Worm (Caenorhabditis elegans): ENCODE results near the gene F36H5.8.

F36H5.8 gene

ce11 chrII:1757033-1757432 lies 6.5 kb upstream of the F36H5.8 start, which contains the start of gene F36H5.10:
F36H5.10 (plus strand) TSS chrII:1757333.
- TF ChIP-seq unc-55 (GFP tag; optimal IDR thresholded peaks at IDR 0.05) (no peak), nhr-6 (tag; optimal IDR thresholded peaks at IDR 0.05) (no peak), skn-1 (tag; optimal IDR thresholded peaks at IDR 0.05) (no peak), lin-39 (tag; optimal IDR thresholded peaks at IDR 0.05) (no peak), Y55F3AM.14 (GFP tag; optimal IDR thresholded peaks at IDR 0.05) (no peak), nhr-10 (tag; optimal IDR thresholded peaks at IDR 0.05) (no peak), mbf-1 (tag; optimal IDR thresholded peaks at IDR 0.05) (no peak), nhr-129 (tag; optimal IDR thresholded peaks at IDR 0.05) (no peak), nhr-25 (tag; optimal IDR thresholded peaks at IDR 0.05) (no peak), F13H6.1 (tag; optimal IDR thresholded peaks at IDR 0.05) (no peak), nhr-237 (tag; optimal IDR thresholded peaks at IDR 0.05) (no peak), sma-9 (GFP tag; optimal IDR thresholded peaks at IDR 0.05) (no peak), sma-9 (tag; optimal IDR thresholded peaks at IDR 0.05) (no peak), R02D3.7 (tag; optimal IDR thresholded peaks at IDR 0.05) (no peak), ztf-11 (tag; optimal IDR thresholded peaks at IDR 0.05) (no peak)

DNA sequence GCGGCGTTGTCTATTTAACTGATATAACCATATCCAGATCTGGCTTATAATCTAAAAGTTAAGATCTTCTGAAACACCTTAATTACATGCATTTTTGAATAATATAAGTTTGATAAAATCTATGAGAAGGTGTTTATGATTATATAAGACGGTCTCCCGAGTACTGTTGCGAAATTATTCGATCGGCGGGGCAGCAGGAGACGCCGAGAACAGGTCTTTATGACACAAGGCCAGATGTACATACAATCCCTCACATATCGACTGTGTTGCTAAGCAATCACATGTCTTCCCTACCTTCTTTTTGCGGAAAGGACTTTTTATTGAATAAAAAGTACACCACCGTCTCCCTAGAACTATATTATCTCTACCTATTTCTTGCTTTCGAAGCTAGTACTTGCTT lies 6.1 kb upstream of the F36H5.8 start, which contains the start of gene fbxb-53:
fbxb-53 (plus strand) TSS at position 301 of the 400 bp plus-strand sequence.
- no peak for TF ChIP-seq ztf-4 (tag; optimal IDR thresholded peaks at IDR 0.05)
- TF ChIP-seq alr-1 (tag; optimal IDR thresholded peaks at IDR 0.05), result no peak
- TF ChIP-seq nhr-21 (tag; optimal IDR thresholded peaks at IDR 0.05), result no peak
- no peak for TF ChIP-seq mbf-1 (tag; optimal IDR thresholded peaks at IDR 0.05)
- TF ChIP-seq elt-3 (tag; optimal IDR thresholded peaks at IDR 0.05), result no peak
- TF ChIP-seq unc-62 (GFP tag; optimal IDR thresholded peaks at IDR 0.05), result no peak
- no peak for TF ChIP-seq mdl-1 (tag; optimal IDR thresholded peaks at IDR 0.05)
- TF ChIP-seq skn-1 (tag; optimal IDR thresholded peaks at IDR 0.05), result no peak
- TF ChIP-seq lin-13 (GFP tag; optimal IDR thresholded peaks at IDR 0.05), result no peak
- no peak for TF ChIP-seq fos-1 (tag; optimal IDR thresholded peaks at IDR 0.05)

DNA sequence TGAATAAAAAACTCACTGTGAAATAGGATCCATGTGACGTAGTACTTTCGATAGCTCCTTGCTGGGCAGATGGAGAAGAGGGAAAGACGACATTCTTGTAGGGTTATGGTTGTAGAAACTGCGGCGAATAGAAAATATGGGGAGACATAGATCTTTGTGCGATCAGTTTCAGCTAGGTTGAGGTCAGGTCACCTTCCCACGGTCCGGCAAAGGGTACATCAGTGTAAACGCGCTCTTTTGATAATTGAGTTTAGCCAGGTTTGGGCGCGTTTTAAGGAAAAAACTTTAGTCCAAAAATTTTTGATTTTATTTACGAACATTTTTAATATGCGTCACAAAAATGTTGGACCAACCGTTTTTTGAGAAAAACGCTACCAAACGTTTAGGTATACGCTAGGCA lies 5.6 kb upstream of the F36H5.8 start, which contains the start of gene F36H5.17:
F36H5.17 (minus strand) TSS at position 101 of the 400 bp plus-strand sequence.
- no peak for TF ChIP-seq nhr-10 (tag; optimal IDR thresholded peaks at IDR 0.05)
- TF ChIP-seq zag-1 (tag; optimal IDR thresholded peaks at IDR 0.05), result no peak
- no peak for TF ChIP-seq blmp-1 (tag; optimal IDR thresholded peaks at IDR 0.05; ENCODE audit: insufficient read depth)
- no peak for TF ChIP-seq unc-62 (GFP tag; optimal IDR thresholded peaks at IDR 0.05)
- TF ChIP-seq ZK546.5 (tag; optimal IDR thresholded peaks at IDR 0.05), result no peak
- TF ChIP-seq skn-1 (tag; optimal IDR thresholded peaks at IDR 0.05), result no peak
- no peak for TF ChIP-seq R02D3.7 (tag; optimal IDR thresholded peaks at IDR 0.05)
- TF ChIP-seq mbf-1 (tag; optimal IDR thresholded peaks at IDR 0.05), result no peak
- no peak for TF ChIP-seq unc-39 (tag; optimal IDR thresholded peaks at IDR 0.05)
- TF ChIP-seq ztf-1 (GFP tag; conservative IDR thresholded peaks at IDR 0.05), result no peak
- TF ChIP-seq nhr-77 (tag; optimal IDR thresholded peaks at IDR 0.05), result no peak
- no peak for TF ChIP-seq ceh-16 (tag; optimal IDR thresholded peaks at IDR 0.05)
- TF ChIP-seq nhr-6 (tag; optimal IDR thresholded peaks at IDR 0.05), result no peak
- no peak for TF ChIP-seq nhr-11 (tag; optimal IDR thresholded peaks at IDR 0.05)
- TF ChIP-seq elt-1 (tag; optimal IDR thresholded peaks at IDR 0.05), result no peak
- TF ChIP-seq ztf-4 (tag; optimal IDR thresholded peaks at IDR 0.05), result no peak
- TF ChIP-seq aly-2 (tag; optimal IDR thresholded peaks at IDR 0.05), result no peak
- no peak for TF ChIP-seq Y55F3AM.14 (GFP tag; optimal IDR thresholded peaks at IDR 0.05)
- TF ChIP-seq nhr-12 (tag; optimal IDR thresholded peaks at IDR 0.05), result no peak

DNA sequence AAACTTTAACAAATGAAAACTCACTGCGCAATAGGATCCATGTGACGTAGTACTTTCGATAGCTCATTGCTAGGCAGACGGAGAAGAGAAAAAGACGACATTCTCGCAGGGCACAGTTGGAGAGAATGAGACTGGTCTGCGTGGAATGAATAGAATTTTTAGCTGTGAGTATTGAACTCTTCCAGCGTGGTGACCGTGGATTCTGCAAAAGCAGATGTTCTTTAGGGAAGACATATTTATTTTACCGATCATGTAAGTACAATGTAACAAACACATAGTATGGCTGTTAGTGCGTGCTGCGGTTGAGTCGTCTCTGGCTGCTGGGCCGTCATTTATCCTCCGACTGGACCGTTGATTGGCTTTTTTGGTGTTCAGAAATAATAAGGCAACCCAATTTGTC lies 2.5 kb upstream of the F36H5.8 start, which contains the start of gene F36H5.9:
F36H5.9 (minus strand) TSS at position 101 of the 400 bp plus-strand sequence.
- TF ChIP-seq mab-5 (tag; optimal IDR thresholded peaks at IDR 0.05) (no peak), zag-1 (tag; optimal IDR thresholded peaks at IDR 0.05) (no peak), ztf-1 (GFP tag; conservative IDR thresholded peaks at IDR 0.05) (no peak), sem-4 (tag; optimal IDR thresholded peaks at IDR 0.05) (no peak), egl-27 (tag; optimal IDR thresholded peaks at IDR 0.05) (no peak), ZK546.5 (tag; optimal IDR thresholded peaks at IDR 0.05) (no peak), nhr-237 (tag; optimal IDR thresholded peaks at IDR 0.05) (no peak), lin-13 (GFP tag; optimal IDR thresholded peaks at IDR 0.05) (no peak), nhr-25 (tag; optimal IDR thresholded peaks at IDR 0.05) (no peak), mdl-1 (tag; optimal IDR thresholded peaks at IDR 0.05) (no peak)

Data from whole organism, L2 larva.